Fruit fly (Drosophila melanogaster) S2 (cell line): Measurements from ENCODE around the gene CG12239.

ENCODE experiments used
- CG8478 ChIP-seq: fragments of >200 bp; optimal IDR thresholded peaks from 2 replicates; lab custom pipeline; 2018
- CTCF ChIP-seq, 2 experiments: fragments of >200 bp; optimal IDR thresholded peaks; 2 replicates each; lab custom pipeline; 2018

DNA sequence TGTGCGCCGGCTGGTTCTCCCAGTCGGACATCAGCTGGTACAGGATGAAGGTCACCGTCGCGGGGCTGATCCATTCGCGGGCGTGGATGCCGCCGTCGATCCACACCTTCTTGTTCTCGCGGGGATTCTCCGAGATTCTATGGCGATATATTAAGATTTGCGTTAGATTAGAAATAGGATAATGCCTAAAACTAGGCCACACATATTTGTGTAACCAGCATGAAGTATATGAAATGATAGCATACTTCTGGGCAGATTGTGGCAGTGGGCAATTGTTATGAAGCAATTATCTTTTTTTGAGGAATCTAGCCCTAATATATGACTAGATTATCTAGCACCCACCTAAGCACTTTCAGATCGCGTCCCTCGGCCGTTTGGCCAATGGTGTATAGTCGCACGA is 25.2 kb upstream of the CG12239 start:
- TF ChIP-seq CTCF (optimal IDR thresholded peaks at IDR 0.05; lab: Kevin White, UChicago) (no peak), CG8478 (lab: Kevin White, UChicago) (no peak)
